Fruit fly (Drosophila melanogaster): ENCODE results near the gene Taf12.

Taf12 gene

DNA sequence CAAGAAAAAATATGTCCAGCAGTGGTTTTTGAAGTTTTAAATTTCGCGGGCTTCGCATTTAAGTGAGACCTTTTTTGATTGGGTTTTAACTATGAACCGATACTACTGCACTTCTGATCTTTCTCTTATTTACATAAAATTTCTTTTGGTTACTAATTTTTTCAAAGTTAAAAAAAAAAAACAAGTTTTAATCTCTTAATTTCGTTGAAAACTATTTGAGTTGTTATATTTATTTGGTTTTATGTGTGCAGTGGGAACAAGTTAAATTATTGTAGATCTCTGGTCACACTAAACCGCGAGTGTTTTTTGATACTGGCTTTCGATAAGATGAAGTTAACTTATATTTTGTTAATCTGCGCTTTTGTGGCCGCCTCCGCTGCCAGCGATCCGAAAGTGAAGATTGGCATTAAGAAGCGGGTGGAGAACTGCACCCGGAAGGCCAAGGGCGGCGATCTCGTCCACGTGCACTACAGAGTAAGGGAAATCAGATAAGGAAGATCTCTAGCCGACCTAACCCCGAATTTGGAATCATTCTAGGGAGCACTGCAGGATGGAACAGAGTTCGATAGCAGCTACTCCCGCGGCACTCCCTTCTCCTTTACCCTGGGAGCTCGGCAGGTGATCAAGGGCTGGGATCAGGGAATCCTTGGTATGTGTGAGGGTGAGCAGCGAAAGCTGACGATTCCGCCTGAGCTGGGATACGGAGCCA lies 5.4 kb downstream of the Taf12 start, which contains the start of gene CG14715 (continued):
- no peak for TF ChIP-seq CG30431 (GFP tag; optimal IDR thresholded peaks at IDR 0.05)
- TF ChIP-seq CG17186 (GFP tag; optimal IDR thresholded peaks at IDR 0.05): no peak
- TF ChIP-seq nau (GFP tag; optimal IDR thresholded peaks at IDR 0.05): no peak
- TF ChIP-seq Vsx1 (GFP tag; optimal IDR thresholded peaks at IDR 0.05): no peak
- TF ChIP-seq Lim3 (GFP tag; IDR thresholded peaks at IDR 0.05): no peak
- TF ChIP-seq CG9609 (GFP tag; optimal IDR thresholded peaks at IDR 0.05): peak; percentile 34
- TF ChIP-seq CG7556 (GFP tag; optimal IDR thresholded peaks at IDR 0.05): peak; percentile 7
- no peak for TF ChIP-seq CG1529 (GFP tag; optimal IDR thresholded peaks at IDR 0.05)
- TF ChIP-seq croc (GFP tag; conservative IDR thresholded peaks at IDR 0.05): no peak
- TF ChIP-seq CG8388 (GFP tag; optimal IDR thresholded peaks at IDR 0.05): peak; percentile 34
- no peak for TF ChIP-seq sima (GFP tag; optimal IDR thresholded peaks at IDR 0.05)
- no peak for TF ChIP-seq hkb (optimal IDR thresholded peaks at IDR 0.05)
- TF ChIP-seq hkb (GFP tag; IDR thresholded peaks at IDR 0.05): peak; percentile 64
- no peak for TF ChIP-seq CG15073 (GFP tag; optimal IDR thresholded peaks at IDR 0.05)
- TF ChIP-seq CG12236 (GFP tag; optimal IDR thresholded peaks at IDR 0.05): peak; percentile 9
- TF ChIP-seq CG15269 (tag; optimal IDR thresholded peaks at IDR 0.05): peak; percentile 36
- no peak for TF ChIP-seq CG10366 (GFP tag; IDR thresholded peaks at IDR 0.05)
- TF ChIP-seq CG7987 (GFP tag; optimal IDR thresholded peaks at IDR 0.05): no peak
- peak; percentile 13 for TF ChIP-seq Mes4 (GFP tag; optimal IDR thresholded peaks at IDR 0.05)
- TF ChIP-seq crol (GFP tag; IDR thresholded peaks at IDR 0.05): no peak
- TF ChIP-seq lola (GFP tag; optimal IDR thresholded peaks at IDR 0.05): peak in 1 of 3 experiments; percentile 51
- TF ChIP-seq E2f2 (GFP tag; IDR thresholded peaks at IDR 0.05): peak; percentile 94
- no peak for TF ChIP-seq CG3838 (GFP tag; optimal IDR thresholded peaks at IDR 0.05)
- no peak for TF ChIP-seq sd (tag; optimal IDR thresholded peaks at IDR 0.05)
- no peak; the same call in 1 of the 2 replicates for TF ChIP-seq esg (GFP tag; conservative IDR thresholded peaks at IDR 0.05)
- no peak for TF ChIP-seq wdn (GFP tag; IDR thresholded peaks at IDR 0.05)
- no peak for TF ChIP-seq mld (GFP tag; IDR thresholded peaks at IDR 0.05; ENCODE audit: partially characterized antibody)
- TF ChIP-seq al (GFP tag; IDR thresholded peaks at IDR 0.05): 0 out of 2 replicates have a peak, but pooled peaks have one; percentile 19
- TF ChIP-seq otp (GFP tag; IDR thresholded peaks at IDR 0.05): no peak
- TF ChIP-seq CG15011 (GFP tag; optimal IDR thresholded peaks at IDR 0.05): no peak
- no peak for TF ChIP-seq rib (GFP tag; IDR thresholded peaks at IDR 0.05)
- peak; percentile 65 for TF ChIP-seq trem (tag; optimal IDR thresholded peaks at IDR 0.05)
- TF ChIP-seq Pdp1 (GFP tag; optimal IDR thresholded peaks at IDR 0.05): peak; percentile 34 to 63
- TF ChIP-seq CG6254 (GFP tag; optimal IDR thresholded peaks at IDR 0.05): no peak
- no peak for TF ChIP-seq CG8359 (GFP tag; optimal IDR thresholded peaks at IDR 0.05; ENCODE audit: borderline replicate concordance)
- TF ChIP-seq tio (GFP tag; optimal IDR thresholded peaks at IDR 0.05): no peak
- peak; percentile 48 for TF ChIP-seq shn (GFP tag; optimal IDR thresholded peaks at IDR 0.05)
- no peak for TF ChIP-seq CG10321 (GFP tag; IDR thresholded peaks at IDR 0.05)
- TF ChIP-seq abd-A (tag; optimal IDR thresholded peaks at IDR 0.05): no peak
- no peak for TF ChIP-seq CG6854 (GFP tag; optimal IDR thresholded peaks at IDR 0.05)
- TF ChIP-seq CG7372 (GFP tag; IDR thresholded peaks at IDR 0.05): no peak
- peak; percentile 46 for TF ChIP-seq Nf-YC (tag; optimal IDR thresholded peaks at IDR 0.05)
- no peak for TF ChIP-seq Doc2 (GFP tag; IDR thresholded peaks at IDR 0.05)
- TF ChIP-seq CG10274 (GFP tag; optimal IDR thresholded peaks at IDR 0.05): no peak
- peak; percentile 49; the same call in 1 of the 2 replicates for TF ChIP-seq lmd (GFP tag; IDR thresholded peaks at IDR 0.05)
- TF ChIP-seq PHDP (tag; optimal IDR thresholded peaks at IDR 0.05): peak; percentile 28
- TF ChIP-seq CG1024 (GFP tag; IDR thresholded peaks at IDR 0.05): no peak
- no peak for TF ChIP-seq run (tag; optimal IDR thresholded peaks at IDR 0.05)
- no peak for TF ChIP-seq bowl (GFP tag; IDR thresholded peaks at IDR 0.05)
- no peak for TF ChIP-seq CG13123 (GFP tag; optimal IDR thresholded peaks at IDR 0.05)

Data from whole organism, embryonic.